Fruit fly (Drosophila melanogaster) whole organism, adult: ENCODE measurements around the gene Atg5.
A peak's percentile ranks its signal among the peaks of the same experiment; 100 is the strongest.

ENCODE experiments used
- CG11617 ChIP-seq: fragments of 200-800 bp; sonication (Bioruptor generic); optimal IDR thresholded peaks from 2 replicates; lab custom pipeline; 2017; ENCODE audit warnings: mild to moderate bottlenecking, missing biosample characterization, missing genetic modification reagents, missing genetic modification characterization
- CG12768 ChIP-seq: fragments of 200-800 bp; sonication (Bioruptor generic); optimal IDR thresholded peaks from 2 replicates; lab custom pipeline; 2017; ENCODE audit warnings: missing biosample characterization, missing genetic modification characterization, mild to moderate bottlenecking, moderate library complexity, missing genetic modification reagents
- CG14711 ChIP-seq: fragments of 200-800 bp; sonication (Bioruptor generic); optimal IDR thresholded peaks from 2 replicates; lab custom pipeline; 2018; ENCODE audit warnings: missing biosample characterization, mild to moderate bottlenecking, missing genetic modification characterization, moderate library complexity
- CG1620 ChIP-seq: fragments of 200-800 bp; sonication (Bioruptor generic); optimal IDR thresholded peaks from 2 replicates; lab custom pipeline; 2016; ENCODE audit warnings: missing biosample characterization, missing genetic modification characterization
- CG33017 ChIP-seq: fragments of 200-800 bp; sonication (Bioruptor generic); optimal IDR thresholded peaks from 2 replicates; lab custom pipeline; 2018; ENCODE audit warnings: missing biosample characterization, mild to moderate bottlenecking, missing genetic modification characterization, moderate library complexity
- CG5204 ChIP-seq: fragments of 200-800 bp; sonication (Bioruptor generic); optimal IDR thresholded peaks from 2 replicates; lab custom pipeline; 2016; ENCODE audit warnings: missing biosample characterization, missing genetic modification characterization
- CG7045 ChIP-seq: fragments of 200-800 bp; sonication (Bioruptor generic); optimal IDR thresholded peaks from 2 replicates; lab custom pipeline; 2017; ENCODE audit warnings: missing biosample characterization, mild to moderate bottlenecking, missing genetic modification characterization
- CG7101 ChIP-seq: fragments of 200-800 bp; sonication (Bioruptor generic); optimal IDR thresholded peaks from 2 replicates; lab custom pipeline; 2018; ENCODE audit warnings: missing biosample characterization, mild to moderate bottlenecking, missing genetic modification characterization, moderate library complexity
- Clk ChIP-seq: fragments of 200-800 bp; sonication (Bioruptor generic); optimal IDR thresholded peaks from 2 replicates; lab custom pipeline; 2017; ENCODE audit warnings: missing biosample characterization, missing genetic modification characterization
- Crg-1 ChIP-seq: fragments of 200-800 bp; sonication (Bioruptor generic); optimal IDR thresholded peaks from 2 replicates; lab custom pipeline; 2016; ENCODE audit warnings: missing biosample characterization, missing genetic modification characterization
- Hr96 ChIP-seq: fragments of 200-800 bp; sonication (Bioruptor generic); optimal IDR thresholded peaks from 2 replicates; lab custom pipeline; 2016; ENCODE audit warnings: missing biosample characterization, missing genetic modification characterization
- Mnt ChIP-seq: fragments of 200-800 bp; sonication (Bioruptor generic); optimal IDR thresholded peaks from 2 replicates; lab custom pipeline; 2016; ENCODE audit warnings: missing biosample characterization, mild to moderate bottlenecking, missing genetic modification characterization
- bab1 ChIP-seq: fragments of 200-800 bp; sonication (Bioruptor generic); optimal IDR thresholded peaks from 3 replicates; lab custom pipeline; 2019; ENCODE audit warnings: missing biosample characterization, mild to moderate bottlenecking, missing genetic modification characterization, moderate library complexity
- cic ChIP-seq: fragments of 200-800 bp; sonication (Bioruptor generic); optimal IDR thresholded peaks from 2 replicates; lab custom pipeline; 2017; ENCODE audit warnings: missing biosample characterization, mild to moderate bottlenecking, missing genetic modification characterization, moderate library complexity
- cnc ChIP-seq, 2 experiments: fragments of >200 bp; optimal IDR thresholded peaks; 2 replicates each; lab custom pipeline; 2017
- kay ChIP-seq: fragments of 200-800 bp; sonication (Bioruptor generic); peaks from one replicate; lab custom pipeline; 2016; ENCODE audit warnings: missing biosample characterization, missing genetic modification characterization, borderline replicate concordance
- ovo ChIP-seq: fragments of 200-800 bp; sonication (Bioruptor generic); optimal IDR thresholded peaks from 2 replicates; lab custom pipeline; 2016; ENCODE audit warnings: missing biosample characterization, missing genetic modification characterization
- pad ChIP-seq: fragments of 200-800 bp; sonication (Bioruptor generic); optimal IDR thresholded peaks from 3 replicates; lab custom pipeline; 2017; ENCODE audit warnings: missing biosample characterization, missing genetic modification characterization, mild to moderate bottlenecking, moderate library complexity, missing genetic modification reagents
- tj ChIP-seq: fragments of 200-800 bp; sonication (Bioruptor generic); optimal IDR thresholded peaks from 3 replicates; lab custom pipeline; 2017; ENCODE audit warnings: missing biosample characterization, mild to moderate bottlenecking, missing genetic modification characterization, moderate library complexity
- toe ChIP-seq: fragments of 200-800 bp; sonication (Bioruptor generic); optimal IDR thresholded peaks from 2 replicates; lab custom pipeline; 2016; ENCODE audit warnings: missing biosample characterization, missing genetic modification characterization

Gene Atg5

DNA sequence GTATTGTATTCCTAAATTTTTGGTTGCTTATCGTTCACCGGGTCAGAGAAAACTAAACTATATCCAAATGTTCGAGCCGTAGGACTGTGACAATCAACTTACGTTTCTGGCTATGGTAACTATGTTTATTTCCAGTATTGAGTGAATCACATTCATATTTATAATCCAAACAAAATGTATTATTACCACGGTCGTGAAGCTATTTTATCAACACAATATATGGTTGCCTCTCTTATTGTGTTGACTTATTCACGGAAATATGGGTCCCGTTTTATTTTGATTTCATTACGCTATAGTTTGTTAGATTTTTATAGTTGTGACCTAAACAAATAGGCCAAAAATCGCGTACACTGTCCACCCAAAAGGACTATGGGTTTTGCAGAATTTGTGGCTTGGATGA lies 23.8 kb upstream of the Atg5 start, which contains the start of gene CG15034:
Gene CG15034 (minus strand): TSS at position 101 of the 400 bp plus-strand sequence.
- TF ChIP-seq CG7101 (tag; lab: Kevin White, UChicago) (no peak), pad (GFP tag; lab: Kevin White, UChicago) (no peak), tj (GFP tag; lab: Kevin White, UChicago) (no peak), Mnt (no peak), CG7045 (no peak), Hr96 (GFP tag; lab: Kevin White, UChicago) (no peak), CG12768 (GFP tag; lab: Kevin White, UChicago) (no peak), kay (no peak), CG33017 (tag; lab: Kevin White, UChicago) (no peak), CG14711 (tag; lab: Kevin White, UChicago) (no peak), CG5204 (no peak), Crg-1 (no peak), bab1 (no peak), toe (GFP tag; lab: Kevin White, UChicago) (no peak), cnc (optimal IDR thresholded peaks at IDR 0.05; lab: Kevin White, UChicago) (no peak)

dm6 chrX:7342998-7343397 lies 19.4 kb upstream of the Atg5 start:
- no peak for TF ChIP-seq CG33017 (tag; lab: Kevin White, UChicago)
- TF ChIP-seq CG14711 (tag; lab: Kevin White, UChicago), result no peak
- TF ChIP-seq bab1, result no peak
- TF ChIP-seq cic (GFP tag; lab: Kevin White, UChicago), result no peak

dm6 chrX:7340667-7341066 lies 17.1 kb upstream of the Atg5 start:
- TF ChIP-seq cnc (optimal IDR thresholded peaks at IDR 0.05; lab: Kevin White, UChicago), result no peak
- no peak for TF ChIP-seq CG33017 (tag; lab: Kevin White, UChicago)
- no peak for TF ChIP-seq bab1
- no peak for TF ChIP-seq Clk (GFP tag; lab: Kevin White, UChicago)
- no peak for TF ChIP-seq ovo (GFP tag; lab: Kevin White, UChicago)
- TF ChIP-seq pad (GFP tag; lab: Kevin White, UChicago), result no peak

- TF ChIP-seq CG11617 (GFP tag; lab: Kevin White, UChicago) (no peak), Hr96 (GFP tag; lab: Kevin White, UChicago) (no peak), kay (no peak), cic (GFP tag; lab: Kevin White, UChicago) (no peak), CG12768 (GFP tag; lab: Kevin White, UChicago) (no peak), toe (GFP tag; lab: Kevin White, UChicago) (no peak), Clk (GFP tag; lab: Kevin White, UChicago) (no peak), CG5204 (no peak), Mnt (no peak), CG14711 (tag; lab: Kevin White, UChicago) (no peak), Crg-1 (no peak), CG1620 (GFP tag; lab: Kevin White, UChicago) (no peak), tj (GFP tag; lab: Kevin White, UChicago) (no peak), cnc (optimal IDR thresholded peaks at IDR 0.05; lab: Kevin White, UChicago) (no peak), ovo (GFP tag; lab: Kevin White, UChicago) (no peak), CG7101 (tag; lab: Kevin White, UChicago) (no peak)
Observed at dm6 chrX:7339610-7340326, 16.2 kb upstream of the Atg5 start.

DNA sequence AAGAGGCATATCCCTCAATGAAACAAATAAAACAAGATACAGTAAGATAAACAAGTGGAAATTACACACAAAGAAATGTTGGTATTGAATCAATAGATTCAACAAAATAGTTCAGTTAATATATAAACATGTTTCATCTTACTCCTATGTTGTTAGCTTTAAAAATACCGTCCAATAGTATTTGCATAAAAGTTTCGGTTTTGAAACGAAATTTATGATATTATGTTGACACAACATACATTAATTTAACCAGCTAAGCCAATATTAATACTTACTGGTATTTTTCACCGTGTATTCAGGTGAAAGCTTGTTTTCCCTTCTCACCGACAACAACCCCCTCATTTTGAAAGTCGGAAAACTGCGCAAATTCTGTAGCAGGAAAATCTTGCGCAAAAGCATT lies 15.0 kb upstream of the Atg5 start:
- TF ChIP-seq cic (GFP tag; lab: Kevin White, UChicago), result no peak
- no peak for TF ChIP-seq kay
- no peak for TF ChIP-seq CG7101 (tag; lab: Kevin White, UChicago)
- no peak for TF ChIP-seq CG12768 (GFP tag; lab: Kevin White, UChicago)
- no peak for TF ChIP-seq CG1620 (GFP tag; lab: Kevin White, UChicago)
- no peak for TF ChIP-seq CG5204

DNA sequence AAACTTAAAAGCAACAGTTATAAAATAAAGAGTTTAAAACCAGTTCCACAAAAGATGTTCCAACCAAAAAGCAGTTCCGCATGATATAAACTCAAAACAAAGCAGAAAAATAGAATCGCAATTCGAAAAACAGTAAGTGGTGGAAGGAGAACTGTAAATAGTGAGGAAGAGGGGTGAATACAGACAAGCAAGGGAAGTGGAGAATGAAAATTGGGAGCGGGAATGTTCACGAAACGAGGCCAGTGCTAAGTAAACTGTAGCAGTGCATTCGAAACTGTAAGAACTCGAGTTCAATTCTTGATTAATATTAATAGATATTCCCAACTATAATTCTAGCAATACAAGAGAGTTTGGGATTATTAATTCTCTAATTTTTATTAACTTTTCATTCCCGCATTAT lies 14.4 kb upstream of the Atg5 start:
- TF ChIP-seq pad (GFP tag; lab: Kevin White, UChicago) (peak; percentile 92), tj (GFP tag; lab: Kevin White, UChicago) (no peak), Mnt (no peak)

dm6 chrX:7336962-7337844 lies 13.6 kb upstream of the Atg5 start, which contains the start of gene CBP:
Gene CBP (plus strand): TSS chrX:7337352.
- no peak for TF ChIP-seq CG5204
- TF ChIP-seq Crg-1, result no peak
- TF ChIP-seq CG14711 (tag; lab: Kevin White, UChicago), result peak; percentile 41
- TF ChIP-seq cnc (optimal IDR thresholded peaks at IDR 0.05; lab: Kevin White, UChicago), result no peak
- no peak for TF ChIP-seq CG11617 (GFP tag; lab: Kevin White, UChicago)
- peak; percentile 2 for TF ChIP-seq CG1620 (GFP tag; lab: Kevin White, UChicago)
- TF ChIP-seq Clk (GFP tag; lab: Kevin White, UChicago), result no peak
- TF ChIP-seq CG33017 (tag; lab: Kevin White, UChicago), result no peak
- peak; percentile 60 for TF ChIP-seq CG7101 (tag; lab: Kevin White, UChicago)
- no peak for TF ChIP-seq ovo (GFP tag; lab: Kevin White, UChicago)
- TF ChIP-seq Mnt, result no peak
- peak; percentile 48 for TF ChIP-seq Hr96 (GFP tag; lab: Kevin White, UChicago)
- TF ChIP-seq bab1, result peak; percentile 69
